Fruit fly (Drosophila melanogaster): ENCODE measurements around the gene CG5418.

The CG5418 gene

DNA sequence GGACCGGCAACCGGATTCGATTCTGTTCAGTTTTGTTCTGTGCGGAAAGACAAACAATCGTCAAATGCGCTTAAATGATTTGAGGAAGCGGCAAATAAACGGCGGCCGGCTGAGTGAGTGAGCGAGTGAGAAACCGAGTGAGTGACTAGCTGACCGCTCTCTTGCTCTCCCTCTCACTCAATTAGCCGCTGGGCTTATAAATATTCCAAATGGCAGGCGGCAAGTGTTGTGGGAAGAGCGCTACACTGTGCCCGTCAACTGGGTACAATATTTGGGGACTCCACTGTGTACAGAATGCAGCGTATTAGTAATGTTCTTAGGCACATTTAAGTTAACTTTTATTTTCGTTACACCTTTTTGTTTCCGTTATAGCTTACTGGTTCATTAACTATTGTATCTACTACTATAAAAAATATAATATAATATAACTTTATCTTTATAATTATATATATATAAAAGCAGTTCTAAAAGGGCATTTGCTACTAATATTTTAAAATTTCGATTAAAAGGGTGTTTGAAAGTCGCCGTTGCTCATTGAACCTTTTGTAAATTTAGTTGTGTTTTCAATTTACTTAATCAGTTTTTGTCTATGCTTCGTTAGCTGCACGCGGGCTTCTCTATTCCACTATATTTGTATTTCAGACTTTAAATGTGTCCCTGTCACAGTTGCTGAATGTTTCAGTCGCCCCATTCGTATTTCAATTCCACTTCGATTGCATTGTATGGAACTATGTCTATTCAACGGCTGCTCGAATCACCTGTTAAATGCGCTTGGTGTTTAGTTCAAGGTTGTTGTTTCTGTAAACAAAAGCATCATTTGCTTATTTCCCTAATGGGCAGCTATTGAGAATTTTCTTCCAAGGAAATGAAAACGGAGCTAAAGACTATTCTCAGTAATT is 31.0 kb downstream of the CG5418 start (continued):
- TF ChIP-seq Lhr (GFP tag; optimal IDR thresholded peaks at IDR 0.05) = no peak
- 0 out of 2 replicates have a peak, but pooled peaks have one; percentile 21 for TF ChIP-seq sisA (GFP tag; IDR thresholded peaks at IDR 0.05)
- TF ChIP-seq CG15601 (tag; optimal IDR thresholded peaks at IDR 0.05) = peak; percentile 97
- no peak for TF ChIP-seq Six4 (GFP tag; optimal IDR thresholded peaks at IDR 0.05)
- TF ChIP-seq CG17802 (tag; optimal IDR thresholded peaks at IDR 0.05) = no peak
- TF ChIP-seq CG10209 (GFP tag; optimal IDR thresholded peaks at IDR 0.05) = peak; percentile 10
- no peak for TF ChIP-seq shn (GFP tag; optimal IDR thresholded peaks at IDR 0.05)
- peak; percentile 88 for TF ChIP-seq vvl (GFP tag; IDR thresholded peaks at IDR 0.05)
- peak; percentile 96 for TF ChIP-seq CG15073 (GFP tag; optimal IDR thresholded peaks at IDR 0.05)
- no peak for TF ChIP-seq fd3F (GFP tag; optimal IDR thresholded peaks at IDR 0.05)
- no peak for TF ChIP-seq HLH3B (GFP tag; IDR thresholded peaks at IDR 0.05)
- no peak for TF ChIP-seq D (optimal IDR thresholded peaks at IDR 0.05)
- TF ChIP-seq D (GFP tag; optimal IDR thresholded peaks at IDR 0.05) = no peak
- no peak for TF ChIP-seq croc (GFP tag; conservative IDR thresholded peaks at IDR 0.05)
- no peak for TF ChIP-seq unpg (GFP tag; optimal IDR thresholded peaks at IDR 0.05)
- TF ChIP-seq Dek (tag; optimal IDR thresholded peaks at IDR 0.05) = no peak
- TF ChIP-seq NC2β (GFP tag; optimal IDR thresholded peaks at IDR 0.05) = no peak
- TF ChIP-seq nmo (GFP tag; optimal IDR thresholded peaks at IDR 0.05) = no peak
- no peak for TF ChIP-seq CG1832 (GFP tag; optimal IDR thresholded peaks at IDR 0.05)
- no peak for TF ChIP-seq CG2202 (tag; optimal IDR thresholded peaks at IDR 0.05)
- TF ChIP-seq caup (GFP tag; optimal IDR thresholded peaks at IDR 0.05; ENCODE audit: severe bottlenecking) = no peak
- TF ChIP-seq hth (optimal IDR thresholded peaks at IDR 0.05) = no peak
- no peak for TF ChIP-seq CG17359 (tag; optimal IDR thresholded peaks at IDR 0.05)
- no peak for TF ChIP-seq CG10654 (GFP tag; optimal IDR thresholded peaks at IDR 0.05)
- TF ChIP-seq dm (GFP tag; optimal IDR thresholded peaks at IDR 0.05) = no peak
- no peak for TF ChIP-seq maf-S (GFP tag; optimal IDR thresholded peaks at IDR 0.05)
- TF ChIP-seq chif (GFP tag; optimal IDR thresholded peaks at IDR 0.05) = no peak
- no peak for TF ChIP-seq HHEX (GFP tag; optimal IDR thresholded peaks at IDR 0.05)
- no peak for TF ChIP-seq mam (GFP tag; optimal IDR thresholded peaks at IDR 0.05)
- no peak for TF ChIP-seq CTCF (GFP tag; optimal IDR thresholded peaks at IDR 0.05)
- TF ChIP-seq CG10959 (GFP tag; IDR thresholded peaks at IDR 0.05) = no peak
- TF ChIP-seq gcm2 (GFP tag; optimal IDR thresholded peaks at IDR 0.05) = no peak
- TF ChIP-seq dpn (GFP tag; optimal IDR thresholded peaks at IDR 0.05) = peak in 1 of 2 experiments; percentile 30
- TF ChIP-seq odd (GFP tag; optimal IDR thresholded peaks at IDR 0.05) = no peak
- no peak for TF ChIP-seq CG6175 (GFP tag; IDR thresholded peaks at IDR 0.05)
- TF ChIP-seq CG10543 (GFP tag; optimal IDR thresholded peaks at IDR 0.05) = no peak
- no peak for TF ChIP-seq Kr (GFP tag; optimal IDR thresholded peaks at IDR 0.05)
- TF ChIP-seq abd-A (tag; optimal IDR thresholded peaks at IDR 0.05) = no peak
- TF ChIP-seq Fer2 (tag; optimal IDR thresholded peaks at IDR 0.05) = no peak
- no peak for TF ChIP-seq Hmr (GFP tag; optimal IDR thresholded peaks at IDR 0.05)
- TF ChIP-seq CG17186 (GFP tag; optimal IDR thresholded peaks at IDR 0.05) = no peak
- TF ChIP-seq CG11456 (GFP tag; IDR thresholded peaks at IDR 0.05) = 0 out of 3 replicates have a peak, but pooled peaks have one; percentile 52
- no peak for TF ChIP-seq salm (tag; optimal IDR thresholded peaks at IDR 0.05)
- no peak for TF ChIP-seq Elba2 (GFP tag; optimal IDR thresholded peaks at IDR 0.05)
- no peak for TF ChIP-seq prd (optimal IDR thresholded peaks at IDR 0.05)
- 0 out of 3 replicates have a peak, but pooled peaks have one; percentile 32 for TF ChIP-seq prd (GFP tag; IDR thresholded peaks at IDR 0.05)
- TF ChIP-seq CG10979 (tag; optimal IDR thresholded peaks at IDR 0.05) = peak; percentile 8
- TF ChIP-seq CG4328 (GFP tag; optimal IDR thresholded peaks at IDR 0.05) = no peak
- TF ChIP-seq Lim3 (GFP tag; IDR thresholded peaks at IDR 0.05) = no peak
- no peak for TF ChIP-seq YL-1 (GFP tag; optimal IDR thresholded peaks at IDR 0.05)
